Fruit fly (Drosophila melanogaster) whole organism, embryonic: ENCODE data around the gene CCDC53.
A peak's percentile ranks its signal among the peaks of the same experiment; 100 is the strongest.

Experiments
- CG10267 ChIP-seq: fragments of 200-800 bp; sonication (Bioruptor generic); optimal IDR thresholded peaks from 2 replicates; lab custom pipeline; 2018; ENCODE audit warnings: missing biosample characterization, mild to moderate bottlenecking, missing genetic modification characterization, moderate library complexity
- CG11085 ChIP-seq: fragments of 200-800 bp; sonication (Bioruptor generic); IDR thresholded peaks from 2 replicates; pipeline ENCODE4 v1.3.6; 2022; ENCODE audit warnings: missing biosample characterization, missing genetic modification characterization
- CG11456 ChIP-seq: fragments of 200-800 bp; sonication (Bioruptor generic); IDR thresholded peaks from 3 replicates; pipeline ENCODE4 v1.3.6; 2022; ENCODE audit warnings: missing biosample characterization, missing genetic modification characterization
- CG11560 ChIP-seq: fragments of 200-800 bp; sonication (Bioruptor generic); IDR thresholded peaks from 3 replicates; pipeline ENCODE4 v1.3.6; 2022; ENCODE audit warnings: missing biosample characterization, missing genetic modification characterization
- CG14014 ChIP-seq: fragments of 200-800 bp; sonication (Bioruptor generic); IDR thresholded peaks from 2 replicates; pipeline ENCODE4 v1.3.6; 2022; ENCODE audit warnings: missing biosample characterization, missing genetic modification characterization
- CG14050 ChIP-seq: fragments of 200-800 bp; sonication (Bioruptor generic); IDR thresholded peaks from 3 replicates; pipeline ENCODE4 v1.3.6; 2022; ENCODE audit warnings: missing biosample characterization, missing genetic modification characterization
- CG14860 ChIP-seq: fragments of 200-800 bp; sonication (Bioruptor generic); IDR thresholded peaks from 3 replicates; pipeline ENCODE4 v1.3.6; 2022; ENCODE audit warnings: missing biosample characterization, missing genetic modification characterization; ENCODE audit not compliant: partially characterized antibody
- CG14965 ChIP-seq: fragments of 200-800 bp; sonication (Bioruptor generic); optimal IDR thresholded peaks from 2 replicates; lab custom pipeline; 2016; ENCODE audit warnings: missing biosample characterization, missing genetic modification characterization, borderline replicate concordance
- CG15601 ChIP-seq: fragments of 200-800 bp; sonication (Bioruptor generic); optimal IDR thresholded peaks from 3 replicates; lab custom pipeline; 2019; ENCODE audit warnings: missing biosample characterization, mild to moderate bottlenecking, missing genetic modification characterization, moderate library complexity
- CG16863 ChIP-seq: fragments of 200-800 bp; sonication (Bioruptor generic); optimal IDR thresholded peaks from 3 replicates; lab custom pipeline; 2016; ENCODE audit warnings: missing biosample characterization, missing genetic modification characterization
- CG17802 ChIP-seq: fragments of 200-800 bp; sonication (Bioruptor generic); optimal IDR thresholded peaks from 2 replicates; lab custom pipeline; 2018; ENCODE audit warnings: missing biosample characterization, mild to moderate bottlenecking, missing genetic modification characterization, moderate library complexity
- CG18764 ChIP-seq: fragments of 200-800 bp; sonication (Bioruptor generic); optimal IDR thresholded peaks from 3 replicates; lab custom pipeline; 2016; ENCODE audit warnings: missing biosample characterization, missing genetic modification characterization
- CG2116 ChIP-seq: fragments of 200-800 bp; sonication (Bioruptor generic); optimal IDR thresholded peaks from 3 replicates; lab custom pipeline; 2018; ENCODE audit warnings: missing biosample characterization, mild to moderate bottlenecking, missing genetic modification characterization
- CG2199 ChIP-seq: fragments of 200-800 bp; sonication (Bioruptor generic); IDR thresholded peaks from 3 replicates; pipeline ENCODE4 v1.3.6; 2022; ENCODE audit warnings: missing biosample characterization, missing genetic modification characterization
- CG2202 ChIP-seq: fragments of 200-800 bp; sonication (Bioruptor generic); optimal IDR thresholded peaks from 2 replicates; lab custom pipeline; 2018; ENCODE audit warnings: missing biosample characterization, mild to moderate bottlenecking, missing genetic modification characterization
- CG2712 ChIP-seq: fragments of 200-800 bp; optimal IDR thresholded peaks from 3 replicates; lab custom pipeline; 2019; ENCODE audit warnings: missing biosample characterization, mild to moderate bottlenecking, missing genetic modification characterization, moderate library complexity
- CG30403 ChIP-seq: fragments of 200-800 bp; sonication (Bioruptor generic); optimal IDR thresholded peaks from 3 replicates; lab custom pipeline; 2016; ENCODE audit warnings: missing biosample characterization, missing genetic modification characterization
- CG30431 ChIP-seq: fragments of 200-800 bp; sonication (Bioruptor generic); optimal IDR thresholded peaks from 2 replicates; lab custom pipeline; 2017; ENCODE audit warnings: missing biosample characterization, missing genetic modification characterization
- CG33213 ChIP-seq: fragments of 200-800 bp; sonication (Bioruptor generic); optimal IDR thresholded peaks from 3 replicates; lab custom pipeline; 2016; ENCODE audit warnings: missing biosample characterization, missing genetic modification characterization
- CG34224 ChIP-seq: fragments of 200-800 bp; sonication (Bioruptor generic); IDR thresholded peaks from 3 replicates; pipeline ENCODE4 v1.3.6; 2022; ENCODE audit warnings: missing biosample characterization, missing genetic modification characterization; ENCODE audit not compliant: partially characterized antibody
- CG3838 ChIP-seq: fragments of 200-800 bp; sonication (Bioruptor generic); optimal IDR thresholded peaks from 3 replicates; lab custom pipeline; 2016; ENCODE audit warnings: missing biosample characterization, missing genetic modification characterization
- CG8359 ChIP-seq: fragments of 200-800 bp; sonication (Bioruptor generic); optimal IDR thresholded peaks from 2 replicates; lab custom pipeline; 2017; ENCODE audit warnings: missing biosample characterization, mild to moderate bottlenecking, missing genetic modification characterization, borderline replicate concordance
- Dbx ChIP-seq: fragments of 200-800 bp; sonication (Bioruptor generic); IDR thresholded peaks from 3 replicates; pipeline ENCODE4 v1.3.6; 2022; ENCODE audit warnings: missing biosample characterization, missing genetic modification characterization
- Hr3 ChIP-seq: fragments of 200-800 bp; sonication (Bioruptor generic); optimal IDR thresholded peaks from 3 replicates; lab custom pipeline; 2016; ENCODE audit warnings: missing biosample characterization, missing genetic modification characterization
- Med ChIP-seq: fragments of 200-800 bp; sonication (Bioruptor generic); peaks from one replicate; lab custom pipeline; 2016; ENCODE audit warnings: missing biosample characterization, missing genetic modification characterization, mild to moderate bottlenecking, inconsistent platforms, moderate library complexity
- Neu2 ChIP-seq: fragments of 200-800 bp; sonication (Bioruptor generic); optimal IDR thresholded peaks from 3 replicates; lab custom pipeline; 2016; ENCODE audit warnings: missing biosample characterization, missing genetic modification characterization, borderline replicate concordance
- Sin3A ChIP-seq: fragments of >200 bp; optimal IDR thresholded peaks from 2 replicates; lab custom pipeline; 2018
- Six4 ChIP-seq: fragments of 200-800 bp; sonication (Bioruptor generic); optimal IDR thresholded peaks from 2 replicates; lab custom pipeline; 2016; ENCODE audit warnings: missing biosample characterization, missing genetic modification characterization
- TFAM ChIP-seq: fragments of 200-800 bp; sonication (Bioruptor generic); optimal IDR thresholded peaks from 2 replicates; lab custom pipeline; 2017; ENCODE audit warnings: missing biosample characterization, missing genetic modification characterization, inconsistent platforms
- amos ChIP-seq: fragments of 200-800 bp; sonication (Bioruptor generic); IDR thresholded peaks from 2 replicates; pipeline ENCODE4 v1.3.6; 2022; ENCODE audit warnings: missing biosample characterization, missing genetic modification characterization; ENCODE audit not compliant: partially characterized antibody
- ara ChIP-seq: fragments of 200-800 bp; sonication (Bioruptor generic); IDR thresholded peaks from 2 replicates; pipeline ENCODE4 v1.3.6; 2022; ENCODE audit warnings: missing biosample characterization, missing genetic modification characterization
- bsh ChIP-seq, 2 experiments: fragments of 200-800 bp; sonication (Bioruptor generic); optimal IDR thresholded peaks; 2 replicates each; lab custom pipeline; 2017 to 2018; ENCODE audit warnings: mild to moderate bottlenecking in 2 of 2, missing biosample characterization in 2 of 2, missing genetic modification characterization in 2 of 2, moderate library complexity in 1 of 2
- cato ChIP-seq: fragments of 200-800 bp; sonication (Bioruptor generic); optimal IDR thresholded peaks from 2 replicates; lab custom pipeline; 2016; ENCODE audit warnings: missing biosample characterization, missing genetic modification characterization, borderline replicate concordance
- esg ChIP-seq: fragments of 200-800 bp; sonication (Bioruptor generic); conservative IDR thresholded peaks from 2 replicates; pipeline ENCODE4 v1.3.6; 2022; ENCODE audit warnings: missing biosample characterization, missing genetic modification characterization
- gcm ChIP-seq: fragments of 200-800 bp; sonication (Bioruptor generic); optimal IDR thresholded peaks from 2 replicates; lab custom pipeline; 2019; ENCODE audit warnings: missing biosample characterization, mild to moderate bottlenecking, missing genetic modification characterization, moderate library complexity
- klu ChIP-seq: fragments of 200-800 bp; sonication (Bioruptor generic); IDR thresholded peaks from 2 replicates; pipeline ENCODE4 v1.3.6; 2022; ENCODE audit warnings: missing biosample characterization, missing genetic modification characterization
- mam ChIP-seq: fragments of 200-800 bp; sonication (Bioruptor generic); optimal IDR thresholded peaks from 3 replicates; lab custom pipeline; 2016; ENCODE audit warnings: missing biosample characterization, missing genetic modification characterization
- pb ChIP-seq: fragments of 200-800 bp; sonication (Bioruptor generic); optimal IDR thresholded peaks from 3 replicates; lab custom pipeline; 2016; ENCODE audit warnings: missing biosample characterization, missing genetic modification characterization
- pum ChIP-seq: fragments of 200-800 bp; sonication (Bioruptor generic); optimal IDR thresholded peaks from 2 replicates; lab custom pipeline; 2016; ENCODE audit warnings: missing biosample characterization, missing genetic modification characterization
- rib ChIP-seq: fragments of 200-800 bp; sonication (Bioruptor generic); IDR thresholded peaks from 2 replicates; pipeline ENCODE4 v1.3.6; 2022; ENCODE audit warnings: missing biosample characterization, missing genetic modification characterization
- salm ChIP-seq: fragments of 200-800 bp; sonication (Bioruptor generic); optimal IDR thresholded peaks from 2 replicates; lab custom pipeline; 2018; ENCODE audit warnings: missing biosample characterization, mild to moderate bottlenecking, missing genetic modification characterization
- sens ChIP-seq: fragments of 200-800 bp; sonication (Bioruptor generic); peaks from one replicate; lab custom pipeline; 2016; ENCODE audit warnings: missing biosample characterization, missing genetic modification characterization
- sisA ChIP-seq: fragments of 200-800 bp; sonication (Bioruptor generic); IDR thresholded peaks from 2 replicates; pipeline ENCODE4 v1.3.6; 2022; ENCODE audit warnings: missing biosample characterization, missing genetic modification characterization
- sqz ChIP-seq: fragments of 200-800 bp; sonication (Bioruptor generic); optimal IDR thresholded peaks from 3 replicates; lab custom pipeline; 2018; ENCODE audit warnings: missing biosample characterization, mild to moderate bottlenecking, missing genetic modification characterization
- stwl ChIP-seq: fragments of 200-800 bp; sonication (Bioruptor generic); optimal IDR thresholded peaks from 3 replicates; lab custom pipeline; 2018; ENCODE audit warnings: missing biosample characterization, mild to moderate bottlenecking, missing genetic modification characterization, moderate library complexity
- tgo ChIP-seq: fragments of 200-800 bp; sonication (Bioruptor generic); IDR thresholded peaks from 3 replicates; pipeline ENCODE4 v1.3.6; 2022; ENCODE audit warnings: missing biosample characterization, missing genetic modification characterization
- trh ChIP-seq: fragments of 200-800 bp; sonication (Bioruptor generic); optimal IDR thresholded peaks from 2 replicates; lab custom pipeline; 2016; ENCODE audit warnings: missing biosample characterization, missing genetic modification characterization
- twi ChIP-seq: fragments of 200-800 bp; optimal IDR thresholded peaks from 2 replicates; lab custom pipeline; 2019; ENCODE audit warnings: missing biosample characterization, mild to moderate bottlenecking, missing genetic modification characterization, moderate library complexity
- zen2 ChIP-seq: fragments of 200-800 bp; sonication (Bioruptor generic); IDR thresholded peaks from 3 replicates; pipeline ENCODE4 v1.3.6; 2022; ENCODE audit warnings: missing biosample characterization, missing genetic modification characterization; ENCODE audit not compliant: partially characterized antibody
- zfh2 ChIP-seq: fragments of 200-800 bp; sonication (Bioruptor generic); optimal IDR thresholded peaks from 2 replicates; lab custom pipeline; 2016; ENCODE audit warnings: missing biosample characterization, missing genetic modification characterization

Gene CCDC53

dm6 chr2L:8009283-8010211 is 31.4 kb upstream of the CCDC53 start, which contains the start of gene CG12560 (continued):
- TF ChIP-seq CG3838 (peak; percentile 15), CG2199 (GFP tag; lab: Robert Waterston, UW) (no peak), CG14965 (GFP tag; lab: Kevin White, UChicago) (no peak), gcm (GFP tag; lab: Kevin White, UChicago) (no peak), pum (GFP tag; lab: Kevin White, UChicago) (no peak), Med (GFP tag; lab: Kevin White, UChicago) (peak; percentile 33), Six4 (GFP tag; lab: Kevin White, UChicago) (no peak), sqz (GFP tag; lab: Kevin White, UChicago) (peak; percentile 27), CG14014 (no peak; the same call in 1 of the 2 replicates), klu (GFP tag; lab: Robert Waterston, UW) (no peak), zfh2 (GFP tag; lab: Kevin White, UChicago) (no peak), CG30403 (no peak), CG11456 (GFP tag; lab: Robert Waterston, UW) (peak; percentile 47; the same call in 1 of the 3 replicates), CG16863 (GFP tag; lab: Kevin White, UChicago) (no peak), mam (GFP tag; lab: Kevin White, UChicago) (no peak), CG33213 (GFP tag; lab: Kevin White, UChicago) (no peak), CG30431 (GFP tag; lab: Kevin White, UChicago) (no peak), Sin3A (no peak), CG2202 (tag; lab: Kevin White, UChicago) (no peak), CG15601 (peak; percentile 37), sens (peak; percentile 28), cato (GFP tag; lab: Kevin White, UChicago) (no peak), CG10267 (tag; lab: Kevin White, UChicago) (no peak), amos (GFP tag; lab: Robert Waterston, UW) (no peak; the same call in 1 of the 2 replicates), Neu2 (GFP tag; lab: Kevin White, UChicago) (no peak), CG18764 (GFP tag; lab: Kevin White, UChicago) (no peak), bsh (GFP tag; optimal IDR thresholded peaks at IDR 0.05; lab: Kevin White, UChicago) (peak in 1 of 2 experiments; percentile 27), sisA (GFP tag; lab: Robert Waterston, UW) (no peak), CG17802 (tag; lab: Kevin White, UChicago) (no peak), zen2 (GFP tag; lab: Robert Waterston, UW) (no peak), esg (no peak), trh (GFP tag; lab: Kevin White, UChicago) (no peak), pb (GFP tag; lab: Kevin White, UChicago) (no peak), CG2712 (tag; lab: Kevin White, UChicago) (no peak), twi (no peak), stwl (tag; lab: Kevin White, UChicago) (no peak), CG14050 (GFP tag; lab: Robert Waterston, UW) (no peak), CG14860 (GFP tag; lab: Robert Waterston, UW) (no peak), CG2116 (GFP tag; lab: Kevin White, UChicago) (no peak), TFAM (GFP tag; lab: Kevin White, UChicago) (no peak), ara (GFP tag; lab: Robert Waterston, UW) (no peak), CG34224 (GFP tag; lab: Robert Waterston, UW) (no peak), tgo (GFP tag; lab: Robert Waterston, UW) (peak; percentile 43; the same call in 1 of the 3 replicates), CG11560 (tag; lab: Robert Waterston, UW) (no peak), rib (GFP tag; lab: Robert Waterston, UW) (no peak), Dbx (GFP tag; lab: Robert Waterston, UW) (no peak), salm (tag; lab: Kevin White, UChicago) (no peak), CG8359 (GFP tag; lab: Kevin White, UChicago) (no peak), Hr3 (GFP tag; lab: Kevin White, UChicago) (no peak), CG11085 (GFP tag; lab: Robert Waterston, UW) (no peak)
